Worm (Caenorhabditis elegans) whole organism, L2 larva: ENCODE results near the gene T25B9.12.

Source experiments
- alr-1 ChIP-seq: fragments of 150-350 bp; optimal IDR thresholded peaks from 2 replicates; lab custom pipeline; 2014; ENCODE audit warnings: missing biosample characterization, missing genetic modification characterization
- aly-2 ChIP-seq: fragments of 150-350 bp; optimal IDR thresholded peaks from 2 replicates; lab custom pipeline; 2014; ENCODE audit warnings: missing biosample characterization, missing genetic modification characterization
- egl-27 ChIP-seq: sonication (generic microtip); optimal IDR thresholded peaks from 3 replicates; lab custom pipeline; 2017; ENCODE audit warnings: missing biosample characterization, missing genetic modification reagents, missing genetic modification characterization
- lin-11 ChIP-seq: fragments of 150-350 bp; sonication (generic microtip); optimal IDR thresholded peaks from 2 replicates; lab custom pipeline; 2014; ENCODE audit warnings: missing biosample characterization, missing genetic modification characterization, inconsistent platforms, mixed read lengths
- lsy-2 ChIP-seq, 2 experiments: fragments of 150-350 bp in 1 of 2; sonication (generic microtip) in 1 of 2; optimal IDR thresholded peaks; 2 replicates each; lab custom pipeline; 2014 to 2017; ENCODE audit warnings: missing biosample characterization in 2 of 2, missing genetic modification characterization in 2 of 2
- nhr-129 ChIP-seq: fragments of 150-350 bp; optimal IDR thresholded peaks from 2 replicates; lab custom pipeline; 2014; ENCODE audit warnings: missing biosample characterization, missing genetic modification characterization
- snpc-4 ChIP-seq: fragments of 150-350 bp; optimal IDR thresholded peaks from 2 replicates; lab custom pipeline; 2014; ENCODE audit warnings: missing biosample characterization, missing genetic modification characterization
- unc-39 ChIP-seq: fragments of 150-350 bp; optimal IDR thresholded peaks from 2 replicates; lab custom pipeline; 2014; ENCODE audit warnings: missing biosample characterization, missing genetic modification characterization
- unc-55 ChIP-seq: fragments of 150-350 bp; sonication (generic microtip); optimal IDR thresholded peaks from 3 replicates; lab custom pipeline; 2014; ENCODE audit warnings: missing biosample characterization, missing genetic modification reagents, missing genetic modification characterization

DNA sequence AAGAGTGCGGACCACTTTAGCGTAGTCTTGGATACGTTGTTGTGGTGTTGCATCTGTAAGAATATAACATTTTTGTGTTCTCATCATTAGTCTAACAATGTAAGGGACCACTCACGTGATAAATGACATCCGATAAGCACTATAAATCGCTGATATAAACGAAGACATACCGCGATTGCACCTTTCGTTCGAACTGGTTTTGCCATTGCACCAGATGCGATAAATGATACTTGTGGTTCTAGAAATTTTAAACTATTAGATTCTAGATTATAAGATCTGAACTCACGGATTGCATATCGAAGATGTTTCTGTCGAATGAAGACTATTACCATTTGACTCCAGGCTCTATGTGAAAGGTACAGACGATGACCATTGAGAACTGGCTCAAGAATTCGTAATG, 6.1 kb downstream of the T25B9.12 start:
- TF ChIP-seq lin-11 (tag; lab: Kevin White, UChicago) (no peak), nhr-129 (tag; lab: Kevin White, UChicago) (no peak), aly-2 (tag; lab: Kevin White, UChicago) (no peak), unc-39 (tag; lab: Kevin White, UChicago) (no peak), unc-55 (GFP tag; lab: Kevin White, UChicago) (no peak), egl-27 (tag; lab: Kevin White, UChicago) (no peak), snpc-4 (tag; lab: Kevin White, UChicago) (no peak), lsy-2 (tag; optimal IDR thresholded peaks at IDR 0.05; lab: Kevin White, UChicago) (no peak), alr-1 (tag; lab: Kevin White, UChicago) (no peak)
